Worm (Caenorhabditis elegans) whole organism, L4/young adult: ENCODE measurements around the gene eat-20.

ENCODE experiments used
- W03F9.2 ChIP-seq: fragments of 150-350 bp; optimal IDR thresholded peaks from 2 replicates; lab custom pipeline; 2014; ENCODE audit warnings: missing biosample characterization, missing genetic modification characterization
- dao-5 ChIP-seq: sonication (generic microtip); optimal IDR thresholded peaks from 2 replicates; lab custom pipeline; 2016; ENCODE audit warnings: missing genotype, missing genetic modification characterization, moderate library complexity, missing compliant biosample characterization
- him-1 ChIP-seq: sonication (generic microtip); optimal IDR thresholded peaks from 2 replicates; lab custom pipeline; 2016; ENCODE audit warnings: missing genotype, missing genetic modification reagents, missing genetic modification characterization, missing compliant biosample characterization

Gene eat-20

ce11 chrX:15546943-15547342, 37.1 kb downstream of the eat-20 start:
- no peak for TF ChIP-seq W03F9.2 (tag; lab: Kevin White, UChicago)
- no peak for TF ChIP-seq him-1 (tag; lab: Kevin White, UChicago)
- no peak for TF ChIP-seq dao-5 (tag; lab: Kevin White, UChicago)

DNA sequence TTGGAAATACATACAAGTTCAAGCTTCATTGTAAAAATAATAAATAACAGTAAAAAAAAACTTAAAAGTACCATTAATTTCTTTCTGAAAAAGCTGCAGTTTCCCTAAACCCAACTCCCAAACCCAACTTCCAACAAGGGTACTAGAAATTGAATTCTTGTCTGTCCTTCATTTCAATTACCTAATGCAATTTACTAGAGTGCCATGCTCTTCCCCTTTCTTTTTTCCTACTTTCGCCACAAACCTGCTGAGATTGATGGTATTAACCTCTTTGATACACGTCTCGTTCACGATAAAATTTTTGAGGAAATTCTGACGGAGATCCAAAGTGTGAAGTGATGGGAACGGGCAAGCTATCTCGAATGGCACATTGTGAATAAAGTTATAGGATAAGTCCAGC, 38.1 kb downstream of the eat-20 start:
- TF ChIP-seq W03F9.2 (tag; lab: Kevin White, UChicago) (no peak), dao-5 (tag; lab: Kevin White, UChicago) (no peak)

DNA sequence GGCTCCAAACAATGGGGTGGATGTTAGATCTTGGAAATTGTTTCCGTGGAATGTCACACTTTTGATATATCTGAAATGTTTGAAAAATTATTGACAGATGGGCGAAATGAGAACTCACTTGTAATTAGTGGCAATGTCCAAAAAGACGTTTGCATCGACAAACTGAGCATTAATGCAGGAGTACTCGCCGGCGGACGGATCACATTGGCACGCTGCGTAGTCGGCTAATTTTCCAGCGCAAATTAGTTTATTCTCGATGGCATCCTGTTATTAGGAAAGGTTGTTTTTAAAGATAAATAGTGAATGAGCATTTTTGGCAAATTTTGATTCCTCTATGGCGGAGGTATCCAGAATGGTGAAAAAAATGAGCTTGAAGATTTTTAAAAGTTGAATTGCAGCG, 41.0 kb downstream of the eat-20 start:
- TF ChIP-seq him-1 (tag; lab: Kevin White, UChicago) (no peak), W03F9.2 (tag; lab: Kevin White, UChicago) (no peak), dao-5 (tag; lab: Kevin White, UChicago) (no peak)

ce11 chrX:15552024-15552769, 42.4 kb downstream of the eat-20 start:
- TF ChIP-seq W03F9.2 (tag; lab: Kevin White, UChicago) (no peak), him-1 (tag; lab: Kevin White, UChicago) (no peak), dao-5 (tag; lab: Kevin White, UChicago) (no peak)

- TF ChIP-seq W03F9.2 (tag; lab: Kevin White, UChicago) (no peak), him-1 (tag; lab: Kevin White, UChicago) (no peak), dao-5 (tag; lab: Kevin White, UChicago) (no peak)
Observed at ce11 chrX:15554910-15555309, 45.1 kb downstream of the eat-20 start.

DNA sequence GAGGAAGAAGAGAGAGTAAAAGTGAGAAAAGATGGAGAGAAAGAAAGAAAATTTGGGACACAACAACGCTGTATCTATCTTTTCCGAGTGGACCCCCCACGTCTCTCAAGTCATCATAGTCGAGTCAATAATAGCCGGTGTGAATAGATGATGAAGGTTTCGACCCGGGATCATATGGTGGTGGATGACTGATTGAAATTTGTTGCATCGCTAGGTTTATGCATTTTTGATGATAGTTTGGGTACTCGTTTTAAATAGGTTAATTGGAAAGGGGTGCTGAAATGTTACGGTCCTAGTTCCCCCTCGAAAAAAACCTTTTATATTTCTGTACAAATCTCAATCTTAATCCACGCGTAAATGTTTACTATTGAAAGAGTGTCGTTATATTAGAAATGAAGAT, 45.7 kb downstream of the eat-20 start:
- TF ChIP-seq him-1 (tag; lab: Kevin White, UChicago) (no peak), dao-5 (tag; lab: Kevin White, UChicago) (no peak), W03F9.2 (tag; lab: Kevin White, UChicago) (no peak)

ce11 chrX:15557849-15558248, 48.0 kb downstream of the eat-20 start, which contains the start of gene lron-3:
Gene lron-3 (minus strand): TSS chrX:15557949.
- TF ChIP-seq him-1 (tag; lab: Kevin White, UChicago) (no peak), W03F9.2 (tag; lab: Kevin White, UChicago) (no peak), dao-5 (tag; lab: Kevin White, UChicago) (no peak)

DNA sequence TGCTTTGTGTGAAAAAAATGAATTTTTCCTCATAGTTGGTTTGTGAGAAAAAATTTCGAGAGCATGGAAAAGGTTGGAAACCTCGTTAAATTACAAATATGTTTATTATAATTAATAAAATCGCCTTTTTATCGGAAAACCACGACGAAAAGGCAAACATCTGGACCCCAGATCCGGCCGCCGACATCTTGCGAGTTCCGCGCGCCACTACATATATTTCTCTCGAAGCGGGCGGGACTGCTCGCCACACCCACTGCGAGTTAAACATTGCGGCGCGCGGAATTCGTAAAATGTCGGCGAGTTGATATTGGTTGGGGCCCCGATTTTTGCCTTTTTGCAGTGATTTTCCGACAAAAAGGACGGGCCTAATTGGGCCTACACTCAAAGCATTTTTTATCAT, 49.7 kb downstream of the eat-20 start:
- TF ChIP-seq dao-5 (tag; lab: Kevin White, UChicago) (no peak), him-1 (tag; lab: Kevin White, UChicago) (no peak), W03F9.2 (tag; lab: Kevin White, UChicago) (no peak)

ce11 chrX:15564338-15564737, 54.5 kb downstream of the eat-20 start:
- no peak for TF ChIP-seq dao-5 (tag; lab: Kevin White, UChicago)
- TF ChIP-seq him-1 (tag; lab: Kevin White, UChicago), result no peak
- TF ChIP-seq W03F9.2 (tag; lab: Kevin White, UChicago), result no peak

DNA sequence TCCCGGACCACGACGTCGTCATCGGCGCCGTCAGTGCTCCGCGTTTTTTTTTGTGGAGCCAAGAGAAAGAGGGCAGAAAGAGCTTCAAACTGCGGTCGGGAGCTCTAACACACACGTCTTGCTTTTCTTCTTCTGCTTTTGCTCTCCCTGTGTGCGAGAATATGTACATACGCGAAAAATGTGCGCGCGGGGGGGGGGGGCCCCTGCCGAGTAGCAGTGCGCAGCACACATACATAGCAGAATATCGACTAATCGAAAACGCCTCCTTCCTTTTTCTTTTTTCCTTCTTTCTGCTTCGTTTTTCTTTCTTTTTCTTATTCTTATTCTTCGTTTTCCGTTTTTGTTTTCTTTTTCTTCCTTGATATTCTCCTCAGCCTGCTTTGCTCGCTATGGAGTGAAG, 56.8 kb downstream of the eat-20 start:
- TF ChIP-seq W03F9.2 (tag; lab: Kevin White, UChicago) (no peak), dao-5 (tag; lab: Kevin White, UChicago) (no peak), him-1 (tag; lab: Kevin White, UChicago) (peak; percentile 77)

- TF ChIP-seq W03F9.2 (tag; lab: Kevin White, UChicago) (peak; percentile 14), dao-5 (tag; lab: Kevin White, UChicago) (no peak)
Observed at ce11 chrX:15567986-15568940, 58.5 kb downstream of the eat-20 start, which contains the start of gene dyn-1. Gene dyn-1 (plus strand): TSS chrX:15568890.

- no peak for TF ChIP-seq dao-5 (tag; lab: Kevin White, UChicago)
- no peak for TF ChIP-seq him-1 (tag; lab: Kevin White, UChicago)
- no peak for TF ChIP-seq W03F9.2 (tag; lab: Kevin White, UChicago)
Observed at ce11 chrX:15569633-15570032, 59.8 kb downstream of the eat-20 start.

DNA sequence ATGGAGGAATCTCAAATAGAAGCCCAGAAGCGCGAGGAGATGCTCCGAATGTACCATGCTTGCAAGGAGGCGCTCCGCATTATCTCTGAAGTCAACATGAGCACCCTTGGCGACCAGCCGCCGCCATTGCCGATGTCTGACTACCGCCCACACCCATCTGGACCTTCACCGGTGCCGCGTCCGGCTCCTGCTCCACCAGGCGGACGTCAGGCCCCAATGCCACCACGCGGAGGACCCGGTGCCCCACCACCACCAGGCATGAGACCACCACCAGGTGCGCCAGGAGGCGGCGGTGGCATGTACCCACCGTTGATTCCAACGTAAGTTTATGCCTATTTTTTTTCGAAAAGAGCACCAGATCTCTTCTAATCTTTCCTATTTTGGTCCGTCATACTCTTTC, 62.2 kb downstream of the eat-20 start:
- TF ChIP-seq W03F9.2 (tag; lab: Kevin White, UChicago) (no peak), dao-5 (tag; lab: Kevin White, UChicago) (no peak), him-1 (tag; lab: Kevin White, UChicago) (no peak)
